Worm (Caenorhabditis elegans) whole organism, L4 larva: ENCODE data around the gene T26C5.4.

Source experiments
- F37D6.2 ChIP-seq: sonication (generic microtip); optimal IDR thresholded peaks from 2 replicates; lab custom pipeline; 2016; ENCODE audit warnings: mild to moderate bottlenecking, missing genetic modification characterization, missing compliant biosample characterization
- F44E2.7 ChIP-seq: fragments of 200-800 bp; sonication (Bioruptor generic); IDR thresholded peaks from 2 replicates; pipeline ENCODE4 v2.1.2; 2022; ENCODE audit warnings: missing genetic modification characterization, missing compliant biosample characterization
- F49E8.2 ChIP-seq: sonication (generic microtip); optimal IDR thresholded peaks from 2 replicates; lab custom pipeline; 2016; ENCODE audit warnings: missing compliant biosample characterization, mild to moderate bottlenecking, missing genetic modification characterization, borderline replicate concordance
- Y105C5A.15 ChIP-seq: fragments of 200-800 bp; sonication (Bioruptor generic); IDR thresholded peaks from 2 replicates; pipeline ENCODE4 v1.3.6; 2022; ENCODE audit warnings: missing genetic modification characterization, missing compliant biosample characterization
- Y48G9A.11 ChIP-seq: fragments of 200-800 bp; sonication (Bioruptor generic); IDR thresholded peaks from 2 replicates; pipeline ENCODE4 v1.3.6; 2022; ENCODE audit warnings: missing genetic modification reagents, missing genetic modification characterization, missing compliant biosample characterization
- Y75B8A.6 ChIP-seq: fragments of 200-800 bp; sonication (Bioruptor generic); IDR thresholded peaks from 2 replicates; pipeline ENCODE4 v1.3.6; 2022; ENCODE audit warnings: missing genetic modification reagents, missing genetic modification characterization, missing compliant biosample characterization
- ZK337.2 ChIP-seq: fragments of 200-800 bp; sonication (Bioruptor generic); IDR thresholded peaks from 2 replicates; pipeline ENCODE4 v1.3.6; 2022; ENCODE audit warnings: missing genetic modification reagents, missing genetic modification characterization, missing compliant biosample characterization
- aha-1 ChIP-seq: fragments of 150-350 bp; peaks from one replicate; lab custom pipeline; 2014; ENCODE audit warnings: missing biosample characterization, missing genetic modification characterization
- ama-1 ChIP-seq: fragments of 150-350 bp; optimal IDR thresholded peaks from 2 replicates; lab custom pipeline; 2014; ENCODE audit warnings: inconsistent platforms, mixed read lengths
- ceh-20 ChIP-seq: fragments of 200-800 bp; sonication (Bioruptor generic); IDR thresholded peaks from 2 replicates; pipeline ENCODE4 v1.3.6; 2022; ENCODE audit warnings: missing genetic modification reagents, missing genetic modification characterization, missing compliant biosample characterization
- ceh-44 ChIP-seq: fragments of 200-800 bp; sonication (Bioruptor generic); IDR thresholded peaks from 2 replicates; pipeline ENCODE4 v1.3.6; 2022; ENCODE audit warnings: missing genetic modification reagents, missing genetic modification characterization, missing compliant biosample characterization
- ces-1 ChIP-seq: fragments of 150-350 bp; sonication (generic microtip); optimal IDR thresholded peaks from 4 replicates; lab custom pipeline; 2014; ENCODE audit warnings: missing biosample characterization, missing genetic modification reagents, missing genetic modification characterization
- cey-2 ChIP-seq: sonication (generic microtip); optimal IDR thresholded peaks from 3 replicates; lab custom pipeline; 2017; ENCODE audit warnings: missing genetic modification characterization, mild to moderate bottlenecking, missing compliant biosample characterization, antibody characterized with exemption, borderline replicate concordance; ENCODE audit not compliant: insufficient read depth
- dmd-6 ChIP-seq: fragments of 200-800 bp; sonication (Bioruptor generic); IDR thresholded peaks from 2 replicates; pipeline ENCODE4 v1.3.6; 2022; ENCODE audit warnings: missing genetic modification reagents, missing genetic modification characterization, missing compliant biosample characterization
- dmd-8 ChIP-seq: fragments of 200-800 bp; sonication (Bioruptor generic); IDR thresholded peaks from 2 replicates; pipeline ENCODE4 v1.3.6; 2022; ENCODE audit warnings: missing genetic modification characterization, missing compliant biosample characterization
- dmd-9 ChIP-seq: fragments of 200-800 bp; sonication (Bioruptor generic); IDR thresholded peaks from 2 replicates; pipeline ENCODE4 v1.3.6; 2022; ENCODE audit warnings: missing genetic modification reagents, missing genetic modification characterization, missing compliant biosample characterization
- duxl-1 ChIP-seq: sonication (generic microtip); optimal IDR thresholded peaks from 2 replicates; lab custom pipeline; 2016; ENCODE audit warnings: mild to moderate bottlenecking, missing genetic modification characterization, moderate library complexity, missing compliant biosample characterization; ENCODE audit not compliant: poor library complexity
- hif-1 ChIP-seq, 2 experiments: sonication (generic microtip); optimal IDR thresholded peaks; 2 replicates each; lab custom pipeline; 2016 to 2017; ENCODE audit warnings: missing compliant biosample characterization in 2 of 2, missing genetic modification characterization in 2 of 2, missing genetic modification reagents in 2 of 2, missing genotype in 2 of 2, mild to moderate bottlenecking in 1 of 2
- hlh-30 ChIP-seq: sonication (generic microtip); optimal IDR thresholded peaks from 2 replicates; lab custom pipeline; 2017; ENCODE audit warnings: antibody characterized with exemption, mild to moderate bottlenecking, missing genetic modification characterization, missing compliant biosample characterization; ENCODE audit not compliant: insufficient read depth
- lin-1 ChIP-seq: fragments of 200-800 bp; sonication (Bioruptor generic); IDR thresholded peaks from 2 replicates; pipeline ENCODE4 v1.3.6; 2022; ENCODE audit warnings: missing genetic modification reagents, missing genetic modification characterization, missing compliant biosample characterization
- lin-13 ChIP-seq: fragments of 150-350 bp; optimal IDR thresholded peaks from 2 replicates; lab custom pipeline; 2014; ENCODE audit warnings: missing biosample characterization, missing genetic modification reagents, missing genetic modification characterization
- lin-29 ChIP-seq: fragments of 200-800 bp; sonication (Bioruptor generic); IDR thresholded peaks from 2 replicates; pipeline ENCODE4 v1.3.6; 2022; ENCODE audit warnings: missing genetic modification reagents, missing genetic modification characterization, missing compliant biosample characterization
- lin-38 ChIP-seq: fragments of 200-800 bp; sonication (Bioruptor generic); IDR thresholded peaks from 2 replicates; pipeline ENCODE4 v1.3.6; 2022; ENCODE audit warnings: missing genetic modification reagents, missing genetic modification characterization, missing compliant biosample characterization
- lin-39 ChIP-seq: fragments of 150-350 bp; optimal IDR thresholded peaks from 2 replicates; lab custom pipeline; 2014; ENCODE audit warnings: missing biosample characterization, missing genetic modification reagents, missing genetic modification characterization
- lir-3 ChIP-seq: sonication (generic microtip); optimal IDR thresholded peaks from 2 replicates; lab custom pipeline; 2016; ENCODE audit warnings: mild to moderate bottlenecking, missing genetic modification characterization, missing compliant biosample characterization
- lsy-2 ChIP-seq, 2 experiments: fragments of 150-350 bp in 1 of 2; sonication (generic microtip) in 1 of 2; optimal IDR thresholded peaks; 2 replicates each; lab custom pipeline; 2014 to 2017; ENCODE audit warnings: missing biosample characterization in 2 of 2, missing genetic modification characterization in 2 of 2
- madf-5 ChIP-seq, 2 experiments: fragments of 200-800 bp; sonication (Bioruptor generic); IDR thresholded peaks; 2 replicates each; pipeline ENCODE4 v1.3.6; 2022; ENCODE audit warnings: missing compliant biosample characterization in 2 of 2, missing genetic modification characterization in 2 of 2
- madf-9 ChIP-seq: fragments of 200-800 bp; sonication (Bioruptor generic); conservative IDR thresholded peaks from 2 replicates; pipeline ENCODE4 v1.3.6; 2022; ENCODE audit warnings: missing genetic modification reagents, missing genetic modification characterization, missing compliant biosample characterization
- mdt-29 ChIP-seq: fragments of 200-800 bp; sonication (Bioruptor generic); IDR thresholded peaks from 2 replicates; pipeline ENCODE4 v1.3.6; 2022; ENCODE audit warnings: missing genetic modification reagents, missing genetic modification characterization, missing compliant biosample characterization
- nhr-102 ChIP-seq: sonication (generic microtip); optimal IDR thresholded peaks from 2 replicates; lab custom pipeline; 2016; ENCODE audit warnings: mild to moderate bottlenecking, missing genetic modification characterization, moderate library complexity, missing compliant biosample characterization
- nhr-11 ChIP-seq: fragments of 150-350 bp; optimal IDR thresholded peaks from 2 replicates; lab custom pipeline; 2014; ENCODE audit warnings: missing biosample characterization, missing genetic modification characterization
- nhr-28 ChIP-seq: fragments of 150-350 bp; optimal IDR thresholded peaks from 2 replicates; lab custom pipeline; 2014; ENCODE audit warnings: missing biosample characterization, missing genetic modification characterization
- nhr-41 ChIP-seq: fragments of 200-800 bp; sonication (Bioruptor generic); IDR thresholded peaks from 2 replicates; pipeline ENCODE4 v1.3.6; 2022; ENCODE audit warnings: missing genetic modification reagents, missing genetic modification characterization, missing compliant biosample characterization
- nhr-42 ChIP-seq: fragments of 200-800 bp; sonication (Bioruptor generic); IDR thresholded peaks from 2 replicates; pipeline ENCODE4 v1.3.6; 2022; ENCODE audit warnings: missing genetic modification characterization, missing compliant biosample characterization
- nhr-6 ChIP-seq: fragments of 150-350 bp; optimal IDR thresholded peaks from 2 replicates; lab custom pipeline; 2014; ENCODE audit warnings: missing biosample characterization, missing genetic modification characterization
- nhr-76 ChIP-seq: fragments of 150-350 bp; optimal IDR thresholded peaks from 2 replicates; lab custom pipeline; 2014; ENCODE audit warnings: missing biosample characterization, missing genetic modification characterization
- nhr-77 ChIP-seq: fragments of 150-350 bp; optimal IDR thresholded peaks from 2 replicates; lab custom pipeline; 2014; ENCODE audit warnings: missing biosample characterization, missing genetic modification characterization
- pha-4 ChIP-seq, 2 experiments: fragments of 150-350 bp in 1 of 2; fragments of 200-800 bp in 1 of 2; sonication (Bioruptor generic) in 1 of 2; IDR thresholded peaks in 1 of 2; optimal IDR thresholded peaks in 1 of 2; 2 replicates each; pipeline versions ENCODE4 v1.3.6 to Lab custom; 2014 to 2022; ENCODE audit warnings: missing genetic modification characterization in 2 of 2, missing genetic modification reagents in 2 of 2, missing biosample characterization in 1 of 2, missing compliant biosample characterization in 1 of 2
- php-3 ChIP-seq: fragments of 200-800 bp; sonication (Bioruptor generic); IDR thresholded peaks from 2 replicates; pipeline ENCODE4 v1.3.6; 2022; ENCODE audit warnings: missing genetic modification reagents, missing genetic modification characterization, missing compliant biosample characterization
- pqm-1 ChIP-seq: sonication (generic microtip); optimal IDR thresholded peaks from 2 replicates; lab custom pipeline; 2017; ENCODE audit warnings: missing biosample characterization, missing genetic modification characterization
- rbr-2 ChIP-seq: sonication (generic microtip); optimal IDR thresholded peaks from 2 replicates; lab custom pipeline; 2016; ENCODE audit warnings: missing genotype, missing genetic modification characterization, missing compliant biosample characterization
- saeg-2 ChIP-seq: fragments of 200-800 bp; sonication (Bioruptor generic); IDR thresholded peaks from 2 replicates; pipeline ENCODE4 v1.3.6; 2022; ENCODE audit warnings: missing genetic modification reagents, missing genetic modification characterization, missing compliant biosample characterization
- spr-1 ChIP-seq: sonication (generic microtip); optimal IDR thresholded peaks from 2 replicates; lab custom pipeline; 2016; ENCODE audit warnings: mild to moderate bottlenecking, missing genetic modification characterization, missing compliant biosample characterization
- tra-1 ChIP-seq: fragments of 200-800 bp; sonication (Bioruptor generic); IDR thresholded peaks from 2 replicates; pipeline ENCODE4 v1.3.6; 2022; ENCODE audit warnings: missing genetic modification reagents, missing genetic modification characterization, missing compliant biosample characterization
- unc-130 ChIP-seq: sonication (generic microtip); optimal IDR thresholded peaks from 2 replicates; lab custom pipeline; 2016; ENCODE audit warnings: missing genetic modification reagents, missing genetic modification characterization, missing compliant biosample characterization
- unc-62 ChIP-seq, 3 experiments: fragments of 150-350 bp in 1 of 3; sonication (generic microtip); optimal IDR thresholded peaks in 2 of 3; peaks in 1 of 3; 1 replicate in 1 of 3; 2 replicates in 2 of 3; lab custom pipeline; 2014 to 2017; ENCODE audit warnings: missing biosample characterization in 3 of 3, missing genetic modification characterization in 3 of 3, missing genetic modification reagents in 3 of 3, missing genotype in 1 of 3
- zag-1 ChIP-seq: fragments of 150-350 bp; optimal IDR thresholded peaks from 2 replicates; lab custom pipeline; 2014; ENCODE audit warnings: missing biosample characterization, missing genetic modification characterization
- zip-11 ChIP-seq: fragments of 200-800 bp; sonication (Bioruptor generic); IDR thresholded peaks from 2 replicates; pipeline ENCODE4 v1.3.6; 2022; ENCODE audit warnings: missing genetic modification characterization, missing compliant biosample characterization
- ztf-7 ChIP-seq: fragments of 150-350 bp; optimal IDR thresholded peaks from 2 replicates; lab custom pipeline; 2014; ENCODE audit warnings: missing biosample characterization, missing genetic modification characterization

The T26C5.4 gene

DNA sequence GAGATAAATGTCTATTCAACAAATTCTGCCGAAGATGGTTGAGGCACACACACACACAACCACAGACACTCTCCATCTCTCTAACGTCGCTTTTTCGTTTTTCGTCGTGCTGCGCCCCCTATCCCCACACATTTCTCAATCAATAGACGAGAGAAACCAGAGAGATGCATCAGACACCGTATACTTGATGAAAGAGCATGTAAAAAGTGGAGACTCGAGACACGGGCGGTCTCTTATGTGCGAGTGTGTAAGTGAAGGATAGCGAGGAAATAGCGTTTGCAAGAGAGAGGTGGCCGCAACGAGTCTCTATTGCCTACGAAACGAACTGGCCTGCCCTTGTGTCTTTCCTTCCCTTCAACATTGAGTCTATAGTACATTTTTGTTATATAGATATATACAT lies 32.5 kb upstream of the T26C5.4 start (continued):
- TF ChIP-seq nhr-6 (tag; lab: Kevin White, UChicago) (peak; percentile 50), lin-13 (peak; percentile 90), ztf-7 (tag; lab: Kevin White, UChicago) (peak; percentile 66), spr-1 (peak; percentile 86), Y48G9A.11 (GFP tag; lab: Robert Waterston, UW) (no peak), unc-130 (GFP tag; lab: Kevin White, UChicago) (no peak), dmd-6 (peak; percentile 91), zip-11 (0 out of 2 replicates have a peak, but pooled peaks have one; percentile 19), madf-5 (GFP tag; IDR thresholded peaks at IDR 0.05; lab: Robert Waterston, UW) (no peak), tra-1 (GFP tag; lab: Robert Waterston, UW) (peak; percentile 78), zag-1 (tag; lab: Kevin White, UChicago) (no peak), lsy-2 (tag; optimal IDR thresholded peaks at IDR 0.05; lab: Kevin White, UChicago) (peak; percentile 87 to 94), hlh-30 (tag; lab: Kevin White, UChicago) (peak; percentile 94), hif-1 (tag; optimal IDR thresholded peaks at IDR 0.05; lab: Kevin White, UChicago) (peak; percentile 46 to 86), lin-39 (peak; percentile 59), pqm-1 (tag; lab: Kevin White, UChicago) (peak; percentile 94), lin-29 (GFP tag; lab: Robert Waterston, UW) (no peak), aha-1 (tag; lab: Kevin White, UChicago) (peak; percentile 97), nhr-42 (peak; percentile 81; the same call in 1 of the 2 replicates), php-3 (GFP tag; lab: Robert Waterston, UW) (peak; percentile 35; the same call in 1 of the 2 replicates), madf-9 (GFP tag; lab: Robert Waterston, UW) (0 out of 2 replicates have a peak, but pooled peaks have one; percentile 23), dmd-8 (0 out of 2 replicates have a peak, but pooled peaks have one; percentile 31), unc-62 (GFP tag; optimal IDR thresholded peaks at IDR 0.05 in 1 of 2; lab: Kevin White, UChicago) (peak in 1 of 2 experiments; percentile 98), unc-62 (tag; optimal IDR thresholded peaks at IDR 0.05; lab: Kevin White, UChicago) (no peak), ama-1 (lab: Kevin White, UChicago) (peak; percentile 94), mdt-29 (GFP tag; lab: Robert Waterston, UW) (peak; percentile 63; the same call in 1 of the 2 replicates), ZK337.2 (GFP tag; lab: Robert Waterston, UW) (no peak), Y75B8A.6 (0 out of 2 replicates have a peak, but pooled peaks have one; percentile 21), lir-3 (tag; lab: Kevin White, UChicago) (peak; percentile 31), saeg-2 (GFP tag; lab: Robert Waterston, UW) (0 out of 2 replicates have a peak, but pooled peaks have one; percentile 51), nhr-77 (tag; lab: Kevin White, UChicago) (peak; percentile 93), ceh-44 (GFP tag; lab: Robert Waterston, UW) (0 out of 2 replicates have a peak, but pooled peaks have one; percentile 14), ceh-20 (GFP tag; lab: Robert Waterston, UW) (peak; percentile 45; the same call in 1 of the 2 replicates), dmd-9 (GFP tag; lab: Robert Waterston, UW) (no peak), cey-2 (tag; lab: Kevin White, UChicago) (peak; percentile 67), rbr-2 (tag; lab: Kevin White, UChicago) (peak; percentile 88), lin-1 (GFP tag; lab: Robert Waterston, UW) (peak; percentile 74), nhr-41 (GFP tag; lab: Robert Waterston, UW) (peak; percentile 76), ces-1 (GFP tag; lab: Kevin White, UChicago) (no peak), F49E8.2 (tag; lab: Kevin White, UChicago) (no peak), pha-4 (GFP tag; IDR thresholded peaks at IDR 0.05; lab: Robert Waterston, UW) (peak; percentile 57), pha-4 (tag; optimal IDR thresholded peaks at IDR 0.05; lab: Kevin White, UChicago) (peak; percentile 93), duxl-1 (peak; percentile 69), nhr-11 (tag; lab: Kevin White, UChicago) (peak; percentile 94), lin-38 (GFP tag; lab: Robert Waterston, UW) (peak; percentile 61), F37D6.2 (tag; lab: Kevin White, UChicago) (peak; percentile 80), nhr-28 (peak; percentile 100), nhr-102 (tag; lab: Kevin White, UChicago) (peak; percentile 59), Y105C5A.15 (GFP tag; lab: Robert Waterston, UW) (no peak), nhr-76 (tag; lab: Kevin White, UChicago) (no peak), F44E2.7 (GFP tag; lab: Robert Waterston, UW) (0 out of 2 replicates have a peak, but pooled peaks have one; percentile 27)
